Fruit fly (Drosophila melanogaster) whole organism, embryonic: ENCODE data around the gene Usp5.

Experiments
- Atf3 ChIP-seq: fragments of 200-800 bp; sonication (Bioruptor generic); optimal IDR thresholded peaks from 3 replicates; lab custom pipeline; 2016; ENCODE audit warnings: missing biosample characterization, missing genetic modification characterization
- Atf6 ChIP-seq: fragments of 200-800 bp; sonication (Bioruptor generic); IDR thresholded peaks from 2 replicates; pipeline ENCODE4 v1.3.6; 2022; ENCODE audit warnings: missing biosample characterization, missing genetic modification characterization
- BtbVII ChIP-seq: fragments of 200-800 bp; sonication (Bioruptor generic); optimal IDR thresholded peaks from 3 replicates; lab custom pipeline; 2017; ENCODE audit warnings: missing biosample characterization, mild to moderate bottlenecking, missing genetic modification characterization
- CG10431 ChIP-seq: fragments of 200-800 bp; sonication (Bioruptor generic); optimal IDR thresholded peaks from 3 replicates; lab custom pipeline; 2018; ENCODE audit warnings: missing biosample characterization, mild to moderate bottlenecking, missing genetic modification characterization
- CG11696 ChIP-seq: fragments of 200-800 bp; sonication (Bioruptor generic); IDR thresholded peaks from 2 replicates; pipeline ENCODE4 v1.3.6; 2022; ENCODE audit warnings: missing biosample characterization, missing genetic modification characterization
- CG1233 ChIP-seq: fragments of 200-800 bp; sonication (Bioruptor generic); optimal IDR thresholded peaks from 4 replicates; lab custom pipeline; 2018; ENCODE audit warnings: missing biosample characterization, mild to moderate bottlenecking, missing genetic modification characterization
- CG15269 ChIP-seq: fragments of 200-800 bp; sonication (Bioruptor generic); optimal IDR thresholded peaks from 2 replicates; lab custom pipeline; 2018; ENCODE audit warnings: missing biosample characterization, mild to moderate bottlenecking, missing genetic modification characterization, moderate library complexity
- CG1647 ChIP-seq: fragments of 200-800 bp; sonication (Bioruptor generic); optimal IDR thresholded peaks from 3 replicates; lab custom pipeline; 2016; ENCODE audit warnings: missing biosample characterization, missing genetic modification characterization
- CG17186 ChIP-seq: fragments of 200-800 bp; sonication (Bioruptor generic); optimal IDR thresholded peaks from 3 replicates; lab custom pipeline; 2017; ENCODE audit warnings: missing biosample characterization, missing genetic modification reagents, missing genetic modification characterization
- CG17385 ChIP-seq: fragments of 200-800 bp; sonication (Bioruptor generic); optimal IDR thresholded peaks from 3 replicates; lab custom pipeline; 2018; ENCODE audit warnings: missing biosample characterization, mild to moderate bottlenecking, missing genetic modification characterization
- CG17829 ChIP-seq: fragments of 200-800 bp; optimal IDR thresholded peaks from 2 replicates; lab custom pipeline; 2019; ENCODE audit warnings: missing biosample characterization, mild to moderate bottlenecking, missing genetic modification characterization, moderate library complexity
- CG2875 ChIP-seq: fragments of 200-800 bp; sonication (Bioruptor generic); optimal IDR thresholded peaks from 2 replicates; lab custom pipeline; 2017; ENCODE audit warnings: missing biosample characterization, mild to moderate bottlenecking, missing genetic modification characterization, missing genetic modification reagents
- CG3065 ChIP-seq: fragments of 200-800 bp; sonication (Bioruptor generic); optimal IDR thresholded peaks from 2 replicates; lab custom pipeline; 2016; ENCODE audit warnings: missing biosample characterization, missing genetic modification characterization
- CG31224 ChIP-seq: fragments of 200-800 bp; sonication (Bioruptor generic); IDR thresholded peaks from 2 replicates; pipeline ENCODE4 v1.3.6; 2022; ENCODE audit warnings: missing biosample characterization, missing genetic modification characterization
- CG34422 ChIP-seq: fragments of 200-800 bp; sonication (Bioruptor generic); IDR thresholded peaks from 3 replicates; pipeline ENCODE4 v1.3.6; 2022; ENCODE audit warnings: missing biosample characterization, missing genetic modification characterization
- CG6765 ChIP-seq: fragments of 200-800 bp; sonication (Bioruptor generic); optimal IDR thresholded peaks from 3 replicates; lab custom pipeline; 2017; ENCODE audit warnings: missing biosample characterization, mild to moderate bottlenecking, missing genetic modification characterization
- CG7745 ChIP-seq: fragments of 200-800 bp; sonication (Bioruptor generic); optimal IDR thresholded peaks from 2 replicates; lab custom pipeline; 2018; ENCODE audit warnings: missing biosample characterization, mild to moderate bottlenecking, missing genetic modification characterization, moderate library complexity
- CG7839 ChIP-seq: fragments of 200-800 bp; sonication (Bioruptor generic); optimal IDR thresholded peaks from 3 replicates; lab custom pipeline; 2018; ENCODE audit warnings: missing biosample characterization, mild to moderate bottlenecking, missing genetic modification characterization, moderate library complexity
- Dfd ChIP-seq, 2 experiments: fragments of >200 bp; optimal IDR thresholded peaks; 2 replicates each; lab custom pipeline; 2017; ENCODE audit warnings: missing biosample characterization in 2 of 2, missing genetic modification characterization in 2 of 2
- Elba2 ChIP-seq: fragments of 200-800 bp; sonication (Bioruptor generic); optimal IDR thresholded peaks from 3 replicates; lab custom pipeline; 2016; ENCODE audit warnings: missing biosample characterization, missing genetic modification characterization
- Fer1 ChIP-seq: fragments of 200-800 bp; sonication (Bioruptor generic); optimal IDR thresholded peaks from 2 replicates; lab custom pipeline; 2017; ENCODE audit warnings: missing biosample characterization, mild to moderate bottlenecking, missing genetic modification characterization
- Hsf ChIP-seq: fragments of 200-800 bp; sonication (Bioruptor generic); optimal IDR thresholded peaks from 3 replicates; lab custom pipeline; 2016; ENCODE audit warnings: missing biosample characterization, missing genetic modification characterization
- Lim3 ChIP-seq: fragments of 200-800 bp; sonication (Bioruptor generic); IDR thresholded peaks from 2 replicates; pipeline ENCODE4 v1.3.6; 2022; ENCODE audit warnings: missing biosample characterization, missing genetic modification characterization
- Mad ChIP-seq: fragments of 200-800 bp; sonication (Bioruptor generic); optimal IDR thresholded peaks from 2 replicates; lab custom pipeline; 2016; ENCODE audit warnings: missing biosample characterization, missing genetic modification characterization
- Nf-YC ChIP-seq: fragments of 200-800 bp; optimal IDR thresholded peaks from 3 replicates; lab custom pipeline; 2019; ENCODE audit warnings: missing biosample characterization, mild to moderate bottlenecking, missing genetic modification characterization, moderate library complexity
- Oaz ChIP-seq: fragments of 200-800 bp; sonication (Bioruptor generic); IDR thresholded peaks from 2 replicates; pipeline ENCODE4 v1.3.6; 2022; ENCODE audit warnings: missing biosample characterization, missing genetic modification characterization
- Pdp1 ChIP-seq, 2 experiments: fragments of 200-800 bp; sonication (Bioruptor generic); optimal IDR thresholded peaks; 3 replicates each; lab custom pipeline; 2016; ENCODE audit warnings: missing biosample characterization in 2 of 2, missing genetic modification characterization in 2 of 2, mild to moderate bottlenecking in 1 of 2, moderate library complexity in 1 of 2
- Ptx1 ChIP-seq: fragments of 200-800 bp; sonication (Bioruptor generic); IDR thresholded peaks from 2 replicates; pipeline ENCODE4 v1.3.6; 2022; ENCODE audit warnings: missing biosample characterization, missing genetic modification characterization
- Side ChIP-seq: fragments of 200-800 bp; sonication (Bioruptor generic); optimal IDR thresholded peaks from 2 replicates; lab custom pipeline; 2016; ENCODE audit warnings: missing biosample characterization, missing genetic modification characterization
- Sin3A ChIP-seq: fragments of >200 bp; optimal IDR thresholded peaks from 2 replicates; lab custom pipeline; 2018
- Ssrp ChIP-seq: fragments of 200-800 bp; sonication (Bioruptor generic); optimal IDR thresholded peaks from 2 replicates; lab custom pipeline; 2018; ENCODE audit warnings: missing biosample characterization, mild to moderate bottlenecking, missing genetic modification characterization, moderate library complexity
- ac ChIP-seq: fragments of 200-800 bp; sonication (Bioruptor generic); optimal IDR thresholded peaks from 3 replicates; lab custom pipeline; 2017; ENCODE audit warnings: missing biosample characterization, mild to moderate bottlenecking, missing genetic modification characterization
- ara ChIP-seq: fragments of 200-800 bp; sonication (Bioruptor generic); IDR thresholded peaks from 2 replicates; pipeline ENCODE4 v1.3.6; 2022; ENCODE audit warnings: missing biosample characterization, missing genetic modification characterization
- ato ChIP-seq: fragments of 200-800 bp; sonication (Bioruptor generic); IDR thresholded peaks from 2 replicates; pipeline ENCODE4 v1.3.6; 2022; ENCODE audit warnings: missing biosample characterization, missing genetic modification characterization; ENCODE audit not compliant: partially characterized antibody
- bsh ChIP-seq, 2 experiments: fragments of 200-800 bp; sonication (Bioruptor generic); optimal IDR thresholded peaks; 2 replicates each; lab custom pipeline; 2017 to 2018; ENCODE audit warnings: mild to moderate bottlenecking in 2 of 2, missing biosample characterization in 2 of 2, missing genetic modification characterization in 2 of 2, moderate library complexity in 1 of 2
- croc ChIP-seq: fragments of 200-800 bp; sonication (Bioruptor generic); conservative IDR thresholded peaks from 3 replicates; pipeline ENCODE4 v1.3.6; 2022; ENCODE audit warnings: missing biosample characterization, missing genetic modification characterization
- cwo ChIP-seq: fragments of 200-800 bp; sonication (Bioruptor generic); optimal IDR thresholded peaks from 3 replicates; lab custom pipeline; 2017; ENCODE audit warnings: missing biosample characterization, missing genetic modification characterization, mild to moderate bottlenecking, moderate library complexity, missing genetic modification reagents
- fd96Cb ChIP-seq: fragments of 200-800 bp; sonication (Bioruptor generic); optimal IDR thresholded peaks from 2 replicates; lab custom pipeline; 2018; ENCODE audit warnings: missing biosample characterization, mild to moderate bottlenecking, missing genetic modification characterization, moderate library complexity
- h ChIP-seq: fragments of >200 bp; optimal IDR thresholded peaks from 2 replicates; lab custom pipeline; 2017
- kni ChIP-seq: fragments of 200-800 bp; sonication (Bioruptor generic); optimal IDR thresholded peaks from 3 replicates; lab custom pipeline; 2017; ENCODE audit warnings: mild to moderate bottlenecking, missing biosample characterization, missing genetic modification reagents, missing genetic modification characterization
- lab ChIP-seq: fragments of 200-800 bp; sonication (Bioruptor generic); optimal IDR thresholded peaks from 3 replicates; lab custom pipeline; 2017; ENCODE audit warnings: missing biosample characterization, missing genetic modification characterization, mild to moderate bottlenecking, moderate library complexity, missing genetic modification reagents
- nom ChIP-seq: fragments of 200-800 bp; sonication (Bioruptor generic); optimal IDR thresholded peaks from 2 replicates; lab custom pipeline; 2017; ENCODE audit warnings: missing biosample characterization, missing genetic modification characterization, mild to moderate bottlenecking, moderate library complexity, missing genetic modification reagents
- pros ChIP-seq: fragments of 200-800 bp; sonication (Bioruptor generic); optimal IDR thresholded peaks from 3 replicates; lab custom pipeline; 2019; ENCODE audit warnings: missing biosample characterization, mild to moderate bottlenecking, missing genetic modification characterization, moderate library complexity
- scrt ChIP-seq: fragments of 200-800 bp; sonication (Bioruptor generic); optimal IDR thresholded peaks from 2 replicates; lab custom pipeline; 2018; ENCODE audit warnings: missing biosample characterization, mild to moderate bottlenecking, missing genetic modification characterization, moderate library complexity
- seq ChIP-seq: fragments of 200-800 bp; sonication (Bioruptor generic); IDR thresholded peaks from 2 replicates; pipeline ENCODE4 v1.3.6; 2022; ENCODE audit warnings: missing biosample characterization, missing genetic modification characterization
- sima ChIP-seq: fragments of 200-800 bp; sonication (Bioruptor generic); optimal IDR thresholded peaks from 2 replicates; lab custom pipeline; 2016; ENCODE audit warnings: missing biosample characterization, missing genetic modification characterization
- so ChIP-seq: fragments of 200-800 bp; sonication (Bioruptor generic); IDR thresholded peaks from 3 replicates; pipeline ENCODE4 v1.3.6; 2022; ENCODE audit warnings: missing biosample characterization, missing genetic modification characterization
- tap ChIP-seq: fragments of 200-800 bp; optimal IDR thresholded peaks from 3 replicates; lab custom pipeline; 2019; ENCODE audit warnings: missing biosample characterization, mild to moderate bottlenecking, missing genetic modification characterization, moderate library complexity
- yki ChIP-seq: fragments of >200 bp; optimal IDR thresholded peaks from 3 replicates; lab custom pipeline; 2018

Gene Usp5

dm6 chr3L:3106908-3107821, 41.0 kb downstream of the Usp5 start, which contains the start of gene Cht7 (continued):
- TF ChIP-seq CG6765 (peak; percentile 59), CG17385 (GFP tag; lab: Kevin White, UChicago) (peak; percentile 87), Sin3A (lab: Kevin White, UChicago) (no peak), Hsf (GFP tag; lab: Kevin White, UChicago) (peak; percentile 82), lab (GFP tag; lab: Kevin White, UChicago) (peak; percentile 87), ara (GFP tag; lab: Robert Waterston, UW) (peak; percentile 83), ato (GFP tag; lab: Robert Waterston, UW) (no peak), CG7745 (tag; lab: Kevin White, UChicago) (no peak), CG10431 (GFP tag; lab: Kevin White, UChicago) (peak; percentile 69), seq (peak; percentile 90), Oaz (GFP tag; lab: Robert Waterston, UW) (peak; percentile 76), Dfd (GFP tag; optimal IDR thresholded peaks at IDR 0.05; lab: Kevin White, UChicago) (no peak), kni (GFP tag; lab: Kevin White, UChicago) (peak; percentile 65), so (GFP tag; lab: Robert Waterston, UW) (peak; percentile 89), h (lab: Kevin White, UChicago) (no peak), CG7839 (tag; lab: Kevin White, UChicago) (peak; percentile 91), Fer1 (GFP tag; lab: Kevin White, UChicago) (peak; percentile 79), CG1647 (GFP tag; lab: Kevin White, UChicago) (peak; percentile 48), fd96Cb (tag; lab: Kevin White, UChicago) (peak; percentile 84), Atf6 (peak; percentile 86), CG1233 (GFP tag; lab: Kevin White, UChicago) (peak; percentile 60), ac (GFP tag; lab: Kevin White, UChicago) (no peak), cwo (GFP tag; lab: Kevin White, UChicago) (peak; percentile 75), Ssrp (tag; lab: Kevin White, UChicago) (peak; percentile 89), scrt (GFP tag; lab: Kevin White, UChicago) (peak; percentile 75), Pdp1 (GFP tag; optimal IDR thresholded peaks at IDR 0.05; lab: Kevin White, UChicago) (peak; percentile 64 to 77), CG3065 (GFP tag; lab: Kevin White, UChicago) (peak; percentile 48), Nf-YC (peak; percentile 77), Ptx1 (GFP tag; lab: Robert Waterston, UW) (peak; percentile 90), Atf3 (GFP tag; lab: Kevin White, UChicago) (peak; percentile 62), CG31224 (GFP tag; lab: Robert Waterston, UW) (peak; percentile 67), CG17186 (GFP tag; lab: Kevin White, UChicago) (peak; percentile 18), sima (GFP tag; lab: Kevin White, UChicago) (no peak), Elba2 (no peak), tap (tag; lab: Kevin White, UChicago) (peak; percentile 55), Side (GFP tag; lab: Kevin White, UChicago) (peak; percentile 65), nom (GFP tag; lab: Kevin White, UChicago) (peak; percentile 82), croc (peak; percentile 76), pros (GFP tag; lab: Kevin White, UChicago) (no peak), BtbVII (GFP tag; lab: Kevin White, UChicago) (peak; percentile 76), yki (no peak), Lim3 (peak; percentile 59; the same call in 1 of the 2 replicates), CG2875 (peak; percentile 75), CG11696 (GFP tag; lab: Robert Waterston, UW) (peak; percentile 43; the same call in 1 of the 2 replicates), CG17829 (peak; percentile 87), CG15269 (peak; percentile 94), CG34422 (GFP tag; lab: Robert Waterston, UW) (peak; percentile 85), Mad (peak; percentile 87), bsh (GFP tag; optimal IDR thresholded peaks at IDR 0.05; lab: Kevin White, UChicago) (peak; percentile 78 to 92)
